Fruit fly (Drosophila melanogaster) whole organism: ENCODE results near the gene CG1764.

ENCODE experiments used
- CG8478 ChIP-seq: fragments of >200 bp; optimal IDR thresholded peaks from 2 replicates; lab custom pipeline; 2018; ENCODE audit warnings: inconsistent platforms
- Dll ChIP-seq: fragments of >200 bp; optimal IDR thresholded peaks from 2 replicates; lab custom pipeline; 2017
- pan ChIP-seq: fragments of >200 bp; optimal IDR thresholded peaks from 2 replicates; lab custom pipeline; 2017
- psq ChIP-seq: fragments of >200 bp; optimal IDR thresholded peaks from 2 replicates; lab custom pipeline; 2017
- usp ChIP-seq: fragments of >200 bp; optimal IDR thresholded peaks from 2 replicates; lab custom pipeline; 2017; ENCODE audit warnings: missing biosample characterization, missing genetic modification characterization, mixed read lengths

dm6 chrX:13277148-13277547 is 25.1 kb downstream of the CG1764 start:
- TF ChIP-seq usp (GFP tag; lab: Kevin White, UChicago): no peak
- no peak for TF ChIP-seq psq
- TF ChIP-seq CG8478 (lab: Kevin White, UChicago): no peak
- no peak for TF ChIP-seq pan
- no peak for TF ChIP-seq Dll
